Worm (Caenorhabditis elegans): ENCODE measurements around the gene F23D12.11.

Gene F23D12.11

ce11 chrX:14444701-14445100 lies 20.1 kb upstream of the F23D12.11 start, which contains the start of gene F23D12.4:
Gene F23D12.4, plus strand, starts transcription at chrX:14445001.
- no peak for TF ChIP-seq ceh-83 (GFP tag; optimal IDR thresholded peaks at IDR 0.05)
- TF ChIP-seq hlh-1 (tag; optimal IDR thresholded peaks at IDR 0.05): no peak
- TF ChIP-seq zip-8 (tag; optimal IDR thresholded peaks at IDR 0.05): no peak
- TF ChIP-seq tbx-8 (GFP tag; optimal IDR thresholded peaks at IDR 0.05): no peak
- no peak for TF ChIP-seq lsy-2 (tag; optimal IDR thresholded peaks at IDR 0.05)
- TF ChIP-seq mab-5 (tag; optimal IDR thresholded peaks at IDR 0.05): no peak
- no peak for TF ChIP-seq blmp-1 (tag; optimal IDR thresholded peaks at IDR 0.05)
- TF ChIP-seq ceh-39 (tag; optimal IDR thresholded peaks at IDR 0.05): no peak
- no peak for TF ChIP-seq nhr-76 (tag; optimal IDR thresholded peaks at IDR 0.05)
- TF ChIP-seq ceh-43 (GFP tag; optimal IDR thresholded peaks at IDR 0.05): no peak
- no peak for TF ChIP-seq cnd-1 (tag; optimal IDR thresholded peaks at IDR 0.05)
- no peak for TF ChIP-seq nhr-237 (tag; optimal IDR thresholded peaks at IDR 0.05)
- no peak for TF ChIP-seq unc-120 (tag; optimal IDR thresholded peaks at IDR 0.05; ENCODE audit: poor library complexity, severe bottlenecking)
- TF ChIP-seq bed-3 (GFP tag; optimal IDR thresholded peaks at IDR 0.05): no peak
- no peak for TF ChIP-seq unc-62 (GFP tag; optimal IDR thresholded peaks at IDR 0.05)
- no peak for TF ChIP-seq lin-32 (GFP tag; optimal IDR thresholded peaks at IDR 0.05)

- no peak for TF ChIP-seq ztf-11 (tag; optimal IDR thresholded peaks at IDR 0.05)
- no peak for TF ChIP-seq blmp-1 (tag; optimal IDR thresholded peaks at IDR 0.05)
- no peak for TF ChIP-seq unc-39 (tag; optimal IDR thresholded peaks at IDR 0.05)
- no peak for TF ChIP-seq nhr-12 (tag; optimal IDR thresholded peaks at IDR 0.05)
- no peak for TF ChIP-seq bed-3 (GFP tag; optimal IDR thresholded peaks at IDR 0.05)
Observed at ce11 chrX:14442321-14442720, 17.8 kb upstream of the F23D12.11 start, which contains the start of gene F23D12.3. Gene F23D12.3, plus strand, starts transcription at chrX:14442621.

DNA sequence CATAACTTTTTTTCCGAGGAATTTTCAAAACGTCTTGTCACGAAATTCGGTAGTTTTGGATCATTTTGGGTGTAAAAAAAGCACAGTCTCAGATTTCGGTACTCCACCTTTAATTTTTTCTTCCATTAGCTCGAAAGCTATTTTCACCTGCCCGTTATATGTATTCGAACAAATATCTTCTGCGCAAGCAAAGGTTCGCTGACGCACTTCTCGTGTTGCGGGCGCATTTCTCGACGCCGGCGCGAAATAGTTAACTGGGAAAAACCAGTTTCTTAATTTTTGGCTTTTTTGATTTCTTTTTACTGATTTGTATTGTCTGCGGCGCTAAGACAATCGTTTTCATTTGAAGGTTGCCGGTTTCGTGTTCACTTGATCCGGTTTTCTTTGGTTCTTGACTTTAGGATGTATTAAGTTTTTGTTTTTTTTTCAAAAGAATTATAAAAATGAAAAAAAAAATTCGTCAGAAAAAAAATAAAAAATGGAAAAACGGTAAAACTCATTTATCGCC lies 11.2 kb upstream of the F23D12.11 start:
- TF ChIP-seq lsy-2 (tag; optimal IDR thresholded peaks at IDR 0.05) (no peak), ceh-39 (tag; optimal IDR thresholded peaks at IDR 0.05) (no peak), sptf-1 (tag; optimal IDR thresholded peaks at IDR 0.05) (no peak), nhr-2 (tag; optimal IDR thresholded peaks at IDR 0.05) (no peak), lin-32 (GFP tag; optimal IDR thresholded peaks at IDR 0.05) (no peak), elt-3 (tag; optimal IDR thresholded peaks at IDR 0.05) (no peak), pha-4 (tag; optimal IDR thresholded peaks at IDR 0.05) (no peak), zip-8 (tag; optimal IDR thresholded peaks at IDR 0.05) (no peak), nhr-237 (tag; optimal IDR thresholded peaks at IDR 0.05) (no peak), flh-1 (GFP tag; optimal IDR thresholded peaks at IDR 0.05) (no peak), ces-1 (GFP tag; optimal IDR thresholded peaks at IDR 0.05) (no peak), mls-2 (tag; optimal IDR thresholded peaks at IDR 0.05) (no peak), unc-39 (tag; optimal IDR thresholded peaks at IDR 0.05) (no peak), ceh-43 (GFP tag; optimal IDR thresholded peaks at IDR 0.05) (no peak), hlh-1 (tag; optimal IDR thresholded peaks at IDR 0.05) (no peak), nhr-28 (tag; optimal IDR thresholded peaks at IDR 0.05) (no peak), bed-3 (GFP tag; optimal IDR thresholded peaks at IDR 0.05) (no peak), M03D4.4 (tag; optimal IDR thresholded peaks at IDR 0.05) (no peak)

ce11 chrX:14430436-14430835 lies 5.9 kb upstream of the F23D12.11 start:
- no peak for TF ChIP-seq ham-2 (GFP tag; optimal IDR thresholded peaks at IDR 0.05)

ce11 chrX:14428052-14428451 lies 3.5 kb upstream of the F23D12.11 start, which contains the start of gene F23D12.1:
Gene F23D12.1, minus strand, starts transcription at chrX:14428152.
- TF ChIP-seq unc-39 (tag; optimal IDR thresholded peaks at IDR 0.05) (no peak), mab-5 (tag; optimal IDR thresholded peaks at IDR 0.05) (no peak), M03D4.4 (tag; optimal IDR thresholded peaks at IDR 0.05) (no peak), elt-1 (tag; optimal IDR thresholded peaks at IDR 0.05; ENCODE audit: borderline replicate concordance, insufficient read depth) (no peak), zip-8 (tag; optimal IDR thresholded peaks at IDR 0.05) (no peak), drap-1 (GFP tag; optimal IDR thresholded peaks at IDR 0.05) (no peak)

- no peak for TF ChIP-seq zip-8 (tag; optimal IDR thresholded peaks at IDR 0.05)
- TF ChIP-seq ceh-83 (GFP tag; optimal IDR thresholded peaks at IDR 0.05): no peak
- no peak for TF ChIP-seq blmp-1 (tag; optimal IDR thresholded peaks at IDR 0.05)
- no peak for TF ChIP-seq nhr-2 (tag; optimal IDR thresholded peaks at IDR 0.05)
- no peak for TF ChIP-seq pha-4 (tag; optimal IDR thresholded peaks at IDR 0.05)
- no peak for TF ChIP-seq nhr-237 (tag; optimal IDR thresholded peaks at IDR 0.05)
- no peak for TF ChIP-seq flh-1 (GFP tag; optimal IDR thresholded peaks at IDR 0.05)
- no peak for TF ChIP-seq elt-1 (tag; optimal IDR thresholded peaks at IDR 0.05; ENCODE audit: borderline replicate concordance, insufficient read depth)
- TF ChIP-seq lin-13 (tag; optimal IDR thresholded peaks at IDR 0.05): no peak
- no peak for TF ChIP-seq ceh-43 (GFP tag; optimal IDR thresholded peaks at IDR 0.05)
- no peak for TF ChIP-seq cnd-1 (tag; optimal IDR thresholded peaks at IDR 0.05)
- TF ChIP-seq mls-2 (tag; optimal IDR thresholded peaks at IDR 0.05): no peak
- TF ChIP-seq ceh-39 (tag; optimal IDR thresholded peaks at IDR 0.05): no peak
Observed at ce11 chrX:14424186-14424585, 365 bp downstream of the F23D12.11 start.
